Worm (Caenorhabditis elegans) whole organism, L2 larva: Measurements from ENCODE around the gene atfs-1.
A peak's percentile ranks its signal among the peaks of the same experiment; 100 is the strongest.

Experiments
- C34F6.9 ChIP-seq: fragments of 150-350 bp; optimal IDR thresholded peaks from 2 replicates; lab custom pipeline; 2014; ENCODE audit warnings: missing biosample characterization, missing genetic modification characterization
- F13H6.1 ChIP-seq: sonication (generic microtip); optimal IDR thresholded peaks from 2 replicates; lab custom pipeline; 2016; ENCODE audit warnings: missing genetic modification characterization, missing compliant biosample characterization
- Y55F3AM.14 ChIP-seq: fragments of 200-800 bp; sonication (Bioruptor generic); optimal IDR thresholded peaks from 2 replicates; lab custom pipeline; 2018; ENCODE audit warnings: mild to moderate bottlenecking, missing genetic modification characterization, missing compliant biosample characterization
- ZK546.5 ChIP-seq: sonication (generic microtip); optimal IDR thresholded peaks from 2 replicates; lab custom pipeline; 2017; ENCODE audit warnings: missing biosample characterization, missing genetic modification characterization
- aly-2 ChIP-seq: fragments of 150-350 bp; optimal IDR thresholded peaks from 2 replicates; lab custom pipeline; 2014; ENCODE audit warnings: missing biosample characterization, missing genetic modification characterization
- ama-1 ChIP-seq: fragments of 150-350 bp; optimal IDR thresholded peaks from 2 replicates; lab custom pipeline; 2018; ENCODE audit warnings: inconsistent platforms
- blmp-1 ChIP-seq: sonication (generic microtip); optimal IDR thresholded peaks from 2 replicates; lab custom pipeline; 2017; ENCODE audit warnings: missing genetic modification characterization, mild to moderate bottlenecking, missing compliant biosample characterization, antibody characterized with exemption, moderate library complexity; ENCODE audit not compliant: insufficient read depth
- ceh-16 ChIP-seq: fragments of 150-350 bp; optimal IDR thresholded peaks from 2 replicates; lab custom pipeline; 2014; ENCODE audit warnings: missing biosample characterization, missing genetic modification characterization
- ceh-82 ChIP-seq: fragments of 150-350 bp; optimal IDR thresholded peaks from 2 replicates; lab custom pipeline; 2014; ENCODE audit warnings: missing biosample characterization, missing genetic modification characterization
- crh-2 ChIP-seq: sonication (generic microtip); optimal IDR thresholded peaks from 2 replicates; lab custom pipeline; 2017; ENCODE audit warnings: missing biosample characterization, missing genetic modification characterization
- dmd-4 ChIP-seq: sonication (generic microtip); optimal IDR thresholded peaks from 2 replicates; lab custom pipeline; 2017; ENCODE audit warnings: missing biosample characterization, missing genetic modification characterization
- egl-27 ChIP-seq: sonication (generic microtip); optimal IDR thresholded peaks from 3 replicates; lab custom pipeline; 2017; ENCODE audit warnings: missing biosample characterization, missing genetic modification reagents, missing genetic modification characterization
- elt-1 ChIP-seq: fragments of 150-350 bp; optimal IDR thresholded peaks from 2 replicates; lab custom pipeline; 2014; ENCODE audit warnings: missing biosample characterization, missing genetic modification characterization
- elt-3 ChIP-seq: sonication (generic microtip); optimal IDR thresholded peaks from 2 replicates; lab custom pipeline; 2017; ENCODE audit warnings: missing biosample characterization, missing genetic modification characterization
- fos-1 ChIP-seq: fragments of 150-350 bp; optimal IDR thresholded peaks from 2 replicates; lab custom pipeline; 2014; ENCODE audit warnings: missing biosample characterization, missing genetic modification characterization
- gmeb-1 ChIP-seq: fragments of 150-350 bp; optimal IDR thresholded peaks from 2 replicates; lab custom pipeline; 2014; ENCODE audit warnings: missing biosample characterization, missing genetic modification characterization
- lin-11 ChIP-seq: fragments of 150-350 bp; sonication (generic microtip); optimal IDR thresholded peaks from 2 replicates; lab custom pipeline; 2014; ENCODE audit warnings: missing biosample characterization, missing genetic modification characterization, inconsistent platforms, mixed read lengths
- lin-13 ChIP-seq: fragments of 150-350 bp; optimal IDR thresholded peaks from 2 replicates; lab custom pipeline; 2014; ENCODE audit warnings: missing biosample characterization, missing genetic modification reagents, missing genetic modification characterization
- lin-39 ChIP-seq: fragments of 150-350 bp; optimal IDR thresholded peaks from 2 replicates; lab custom pipeline; 2014; ENCODE audit warnings: missing biosample characterization, missing genetic modification reagents, missing genetic modification characterization
- lsy-2 ChIP-seq, 2 experiments: fragments of 150-350 bp in 1 of 2; sonication (generic microtip) in 1 of 2; optimal IDR thresholded peaks; 2 replicates each; lab custom pipeline; 2014 to 2017; ENCODE audit warnings: missing biosample characterization in 2 of 2, missing genetic modification characterization in 2 of 2
- mab-5 ChIP-seq: fragments of 150-350 bp; optimal IDR thresholded peaks from 2 replicates; lab custom pipeline; 2014; ENCODE audit warnings: missing biosample characterization, missing genetic modification characterization
- mbf-1 ChIP-seq: sonication (generic microtip); optimal IDR thresholded peaks from 2 replicates; lab custom pipeline; 2017; ENCODE audit warnings: missing biosample characterization, missing genetic modification characterization
- mdl-1 ChIP-seq, 2 experiments: fragments of 150-350 bp in 1 of 2; sonication (generic microtip) in 1 of 2; optimal IDR thresholded peaks; 2 replicates each; lab custom pipeline; 2017; ENCODE audit warnings: missing biosample characterization in 2 of 2, missing genetic modification characterization in 2 of 2
- nhr-10 ChIP-seq: sonication (generic microtip); optimal IDR thresholded peaks from 2 replicates; lab custom pipeline; 2017; ENCODE audit warnings: missing biosample characterization, missing genetic modification characterization
- nhr-11 ChIP-seq: fragments of 150-350 bp; optimal IDR thresholded peaks from 2 replicates; lab custom pipeline; 2014; ENCODE audit warnings: missing biosample characterization, missing genetic modification characterization
- nhr-12 ChIP-seq: fragments of 150-350 bp; optimal IDR thresholded peaks from 2 replicates; lab custom pipeline; 2014; ENCODE audit warnings: missing biosample characterization, missing genetic modification characterization
- nhr-129 ChIP-seq: fragments of 150-350 bp; optimal IDR thresholded peaks from 2 replicates; lab custom pipeline; 2014; ENCODE audit warnings: missing biosample characterization, missing genetic modification characterization
- nhr-21 ChIP-seq: fragments of 150-350 bp; optimal IDR thresholded peaks from 2 replicates; lab custom pipeline; 2014; ENCODE audit warnings: missing biosample characterization, missing genetic modification characterization
- nhr-23 ChIP-seq: fragments of 150-350 bp; optimal IDR thresholded peaks from 2 replicates; lab custom pipeline; 2014; ENCODE audit warnings: missing biosample characterization, missing genetic modification reagents, missing genetic modification characterization
- nhr-237 ChIP-seq: fragments of 150-350 bp; optimal IDR thresholded peaks from 2 replicates; lab custom pipeline; 2014; ENCODE audit warnings: missing biosample characterization, missing genetic modification characterization
- nhr-25 ChIP-seq: fragments of 150-350 bp; sonication (generic microtip); optimal IDR thresholded peaks from 3 replicates; lab custom pipeline; 2014; ENCODE audit warnings: missing biosample characterization, missing genetic modification characterization
- nhr-6 ChIP-seq: fragments of 150-350 bp; optimal IDR thresholded peaks from 2 replicates; lab custom pipeline; 2014; ENCODE audit warnings: missing biosample characterization, missing genetic modification characterization
- nhr-77 ChIP-seq: fragments of 150-350 bp; optimal IDR thresholded peaks from 2 replicates; lab custom pipeline; 2014; ENCODE audit warnings: missing biosample characterization, missing genetic modification characterization
- peb-1 ChIP-seq: fragments of 150-350 bp; optimal IDR thresholded peaks from 2 replicates; lab custom pipeline; 2014; ENCODE audit warnings: missing biosample characterization, missing genetic modification characterization
- sem-4 ChIP-seq: fragments of 150-350 bp; optimal IDR thresholded peaks from 2 replicates; lab custom pipeline; 2014; ENCODE audit warnings: missing biosample characterization, missing genetic modification reagents, missing genetic modification characterization
- skn-1 ChIP-seq: sonication (generic microtip); optimal IDR thresholded peaks from 2 replicates; lab custom pipeline; 2017; ENCODE audit warnings: missing biosample characterization, missing genetic modification characterization
- sma-3 ChIP-seq: sonication (generic microtip); optimal IDR thresholded peaks from 2 replicates; lab custom pipeline; 2016; ENCODE audit warnings: missing genetic modification reagents, missing genetic modification characterization, missing compliant biosample characterization
- sma-9 ChIP-seq, 2 experiments: fragments of 150-350 bp in 1 of 2; sonication (generic microtip) in 1 of 2; optimal IDR thresholded peaks; 2 replicates each; lab custom pipeline; 2014 to 2016; ENCODE audit warnings: missing genetic modification characterization in 2 of 2, mild to moderate bottlenecking in 1 of 2, missing biosample characterization in 1 of 2, missing compliant biosample characterization in 1 of 2, missing genetic modification reagents in 1 of 2, moderate library complexity in 1 of 2
- snpc-4 ChIP-seq: fragments of 150-350 bp; optimal IDR thresholded peaks from 2 replicates; lab custom pipeline; 2014; ENCODE audit warnings: missing biosample characterization, missing genetic modification characterization
- unc-39 ChIP-seq: fragments of 150-350 bp; optimal IDR thresholded peaks from 2 replicates; lab custom pipeline; 2014; ENCODE audit warnings: missing biosample characterization, missing genetic modification characterization
- unc-55 ChIP-seq: fragments of 150-350 bp; sonication (generic microtip); optimal IDR thresholded peaks from 3 replicates; lab custom pipeline; 2014; ENCODE audit warnings: missing biosample characterization, missing genetic modification reagents, missing genetic modification characterization
- zag-1 ChIP-seq: fragments of 150-350 bp; optimal IDR thresholded peaks from 2 replicates; lab custom pipeline; 2014; ENCODE audit warnings: missing biosample characterization, missing genetic modification characterization
- ztf-1 ChIP-seq: fragments of 200-800 bp; sonication (Bioruptor generic); conservative IDR thresholded peaks from 2 replicates; pipeline ENCODE4 v1.3.6; 2022; ENCODE audit warnings: missing genetic modification characterization, missing compliant biosample characterization
- ztf-11 ChIP-seq: sonication (generic microtip); optimal IDR thresholded peaks from 2 replicates; lab custom pipeline; 2017; ENCODE audit warnings: missing biosample characterization, missing genetic modification characterization
- ztf-4 ChIP-seq: fragments of 150-350 bp; optimal IDR thresholded peaks from 2 replicates; lab custom pipeline; 2014; ENCODE audit warnings: missing biosample characterization, missing genetic modification characterization

atfs-1 gene

ce11 chrV:14193451-14193850, at the start of gene atfs-1:
Gene atfs-1, plus strand, starts transcription at chrV:14193663.
- TF ChIP-seq nhr-23 (tag; lab: Kevin White, UChicago) = no peak
- no peak for TF ChIP-seq zag-1 (tag; lab: Kevin White, UChicago)
- peak; percentile 26 for TF ChIP-seq mab-5 (tag; lab: Kevin White, UChicago)
- peak; percentile 89 for TF ChIP-seq sma-9 (GFP tag; optimal IDR thresholded peaks at IDR 0.05; lab: Kevin White, UChicago)
- TF ChIP-seq sma-9 (tag; optimal IDR thresholded peaks at IDR 0.05; lab: Kevin White, UChicago) = no peak
- TF ChIP-seq lin-39 (tag; lab: Kevin White, UChicago) = no peak
- no peak for TF ChIP-seq skn-1 (tag; lab: Kevin White, UChicago)
- no peak for TF ChIP-seq ceh-16 (tag; lab: Kevin White, UChicago)
- TF ChIP-seq unc-39 = no peak
- peak; percentile 86 for TF ChIP-seq F13H6.1 (tag; lab: Kevin White, UChicago)
- peak; percentile 47 for TF ChIP-seq lin-13 (GFP tag; lab: Kevin White, UChicago)
- TF ChIP-seq nhr-129 (tag; lab: Kevin White, UChicago) = peak; percentile 87
- TF ChIP-seq peb-1 (tag; lab: Kevin White, UChicago) = no peak
- TF ChIP-seq sem-4 (tag; lab: Kevin White, UChicago) = peak; percentile 44
- peak; percentile 61 for TF ChIP-seq sma-3 (GFP tag; lab: Kevin White, UChicago)
- no peak for TF ChIP-seq ceh-82 (tag; lab: Kevin White, UChicago)
- no peak for TF ChIP-seq nhr-12 (tag; lab: Kevin White, UChicago)
- no peak for TF ChIP-seq ztf-11 (tag; lab: Kevin White, UChicago)
- TF ChIP-seq egl-27 (tag; lab: Kevin White, UChicago) = peak; percentile 35
- TF ChIP-seq Y55F3AM.14 (GFP tag; lab: Kevin White, UChicago) = no peak
- TF ChIP-seq lsy-2 (tag; optimal IDR thresholded peaks at IDR 0.05; lab: Kevin White, UChicago) = peak; percentile 9 to 69
- TF ChIP-seq elt-1 (tag; lab: Kevin White, UChicago) = no peak
- no peak for TF ChIP-seq ZK546.5 (tag; lab: Kevin White, UChicago)
- peak; percentile 54 for TF ChIP-seq snpc-4 (tag; lab: Kevin White, UChicago)
- TF ChIP-seq C34F6.9 (tag; lab: Kevin White, UChicago) = peak; percentile 74
- TF ChIP-seq unc-55 = peak; percentile 58
- no peak for TF ChIP-seq nhr-10 (tag; lab: Kevin White, UChicago)
- peak; percentile 55 for TF ChIP-seq nhr-25 (tag; lab: Kevin White, UChicago)
- TF ChIP-seq lin-11 (tag; lab: Kevin White, UChicago) = no peak
- peak; percentile 78 for TF ChIP-seq crh-2 (tag; lab: Kevin White, UChicago)
- peak; percentile 83 for TF ChIP-seq fos-1
- no peak for TF ChIP-seq elt-3
- TF ChIP-seq mdl-1 (tag; optimal IDR thresholded peaks at IDR 0.05; lab: Kevin White, UChicago) = peak in 1 of 2 experiments; percentile 35
- TF ChIP-seq mbf-1 (tag; lab: Kevin White, UChicago) = no peak
- TF ChIP-seq nhr-237 (tag; lab: Kevin White, UChicago) = no peak
- peak; percentile 85 for TF ChIP-seq blmp-1 (tag; lab: Kevin White, UChicago)
- TF ChIP-seq gmeb-1 (tag; lab: Kevin White, UChicago) = peak; percentile 59
- TF ChIP-seq nhr-21 (tag; lab: Kevin White, UChicago) = peak; percentile 53
- TF ChIP-seq nhr-6 (tag; lab: Kevin White, UChicago) = no peak
- no peak for TF ChIP-seq dmd-4
- TF ChIP-seq aly-2 (tag; lab: Kevin White, UChicago) = no peak
- TF ChIP-seq ama-1 (lab: Kevin White, UChicago) = peak; percentile 91
- TF ChIP-seq ztf-4 (tag; lab: Kevin White, UChicago) = no peak

ce11 chrV:14145267-14145666, 48.2 kb upstream of the atfs-1 start, which contains the start of gene par-1:
Gene par-1, minus strand, starts transcription at chrV:14145367.
- TF ChIP-seq snpc-4 (tag; lab: Kevin White, UChicago) (no peak), nhr-77 (tag; lab: Kevin White, UChicago) (no peak), lin-11 (tag; lab: Kevin White, UChicago) (no peak), nhr-129 (tag; lab: Kevin White, UChicago) (no peak), sem-4 (tag; lab: Kevin White, UChicago) (no peak), ZK546.5 (tag; lab: Kevin White, UChicago) (no peak), sma-9 (GFP tag; optimal IDR thresholded peaks at IDR 0.05; lab: Kevin White, UChicago) (no peak), sma-9 (tag; optimal IDR thresholded peaks at IDR 0.05; lab: Kevin White, UChicago) (no peak), ztf-1 (no peak), nhr-21 (tag; lab: Kevin White, UChicago) (no peak), nhr-11 (tag; lab: Kevin White, UChicago) (no peak), crh-2 (tag; lab: Kevin White, UChicago) (no peak), ama-1 (lab: Kevin White, UChicago) (no peak), ztf-11 (tag; lab: Kevin White, UChicago) (no peak), skn-1 (tag; lab: Kevin White, UChicago) (no peak)
- TF ChIP-seq, all 48 proteins: peak for 0
